Fruit fly (Drosophila melanogaster) whole organism, embryonic: ENCODE data around the gene HipHop.
A peak's percentile ranks its signal among the peaks of the same experiment; 100 is the strongest.

Experiments used
- Aef1 ChIP-seq: fragments of 200-800 bp; sonication (Bioruptor generic); IDR thresholded peaks from 3 replicates; pipeline ENCODE4 v1.3.6; 2022; ENCODE audit warnings: missing biosample characterization, missing genetic modification characterization
- CG11093 ChIP-seq: fragments of 200-800 bp; sonication (Bioruptor generic); IDR thresholded peaks from 3 replicates; pipeline ENCODE4 v1.3.6; 2022; ENCODE audit warnings: missing biosample characterization, missing genetic modification characterization
- CG11504 ChIP-seq: fragments of 200-800 bp; sonication (Bioruptor generic); optimal IDR thresholded peaks from 3 replicates; lab custom pipeline; 2019; ENCODE audit warnings: missing biosample characterization, mild to moderate bottlenecking, missing genetic modification characterization, moderate library complexity
- CG13775 ChIP-seq: fragments of 200-800 bp; sonication (Bioruptor generic); optimal IDR thresholded peaks from 3 replicates; lab custom pipeline; 2017; ENCODE audit warnings: missing biosample characterization, mild to moderate bottlenecking, missing genetic modification characterization
- CG16779 ChIP-seq: fragments of 200-800 bp; sonication (Bioruptor generic); IDR thresholded peaks from 2 replicates; pipeline ENCODE4 v1.3.6; 2022; ENCODE audit warnings: missing biosample characterization, missing genetic modification characterization
- CG17568 ChIP-seq: fragments of 200-800 bp; sonication (Bioruptor generic); optimal IDR thresholded peaks from 2 replicates; lab custom pipeline; 2018; ENCODE audit warnings: missing biosample characterization, mild to moderate bottlenecking, missing genetic modification characterization, moderate library complexity
- CG2678 ChIP-seq: fragments of 200-800 bp; sonication (Bioruptor generic); optimal IDR thresholded peaks from 3 replicates; lab custom pipeline; 2019; ENCODE audit warnings: missing biosample characterization, mild to moderate bottlenecking, missing genetic modification characterization, moderate library complexity
- CG30431 ChIP-seq: fragments of 200-800 bp; sonication (Bioruptor generic); optimal IDR thresholded peaks from 2 replicates; lab custom pipeline; 2017; ENCODE audit warnings: missing biosample characterization, missing genetic modification characterization
- CG33213 ChIP-seq: fragments of 200-800 bp; sonication (Bioruptor generic); optimal IDR thresholded peaks from 3 replicates; lab custom pipeline; 2016; ENCODE audit warnings: missing biosample characterization, missing genetic modification characterization
- CG4854 ChIP-seq: fragments of 200-800 bp; sonication (Bioruptor generic); optimal IDR thresholded peaks from 2 replicates; lab custom pipeline; 2016; ENCODE audit warnings: missing biosample characterization, missing genetic modification characterization, inconsistent platforms
- CG8388 ChIP-seq: fragments of 200-800 bp; sonication (Bioruptor generic); optimal IDR thresholded peaks from 2 replicates; lab custom pipeline; 2019; ENCODE audit warnings: missing biosample characterization, mild to moderate bottlenecking, missing genetic modification characterization, moderate library complexity
- CG8478 ChIP-seq: fragments of >200 bp; optimal IDR thresholded peaks from 2 replicates; lab custom pipeline; 2018
- CG8924 ChIP-seq: fragments of 200-800 bp; optimal IDR thresholded peaks from 3 replicates; lab custom pipeline; 2019; ENCODE audit warnings: missing biosample characterization, mild to moderate bottlenecking, missing genetic modification characterization, moderate library complexity
- CG9437 ChIP-seq: fragments of 200-800 bp; sonication (Bioruptor generic); optimal IDR thresholded peaks from 2 replicates; lab custom pipeline; 2018; ENCODE audit warnings: missing biosample characterization, mild to moderate bottlenecking, missing genetic modification characterization
- CrebB ChIP-seq: fragments of 200-800 bp; sonication (Bioruptor generic); optimal IDR thresholded peaks from 3 replicates; lab custom pipeline; 2018; ENCODE audit warnings: missing biosample characterization, mild to moderate bottlenecking, missing genetic modification characterization
- Dp ChIP-seq: fragments of 200-800 bp; sonication (Bioruptor generic); optimal IDR thresholded peaks from 2 replicates; lab custom pipeline; 2018; ENCODE audit warnings: missing biosample characterization, mild to moderate bottlenecking, missing genetic modification characterization, moderate library complexity
- Dref ChIP-seq: fragments of 200-800 bp; sonication (Bioruptor generic); IDR thresholded peaks from 2 replicates; pipeline ENCODE4 v1.3.6; 2022; ENCODE audit warnings: missing biosample characterization, missing genetic modification characterization
- HLHmδ ChIP-seq: fragments of 200-800 bp; sonication (Bioruptor generic); optimal IDR thresholded peaks from 2 replicates; lab custom pipeline; 2018; ENCODE audit warnings: missing biosample characterization, mild to moderate bottlenecking, missing genetic modification characterization, moderate library complexity
- HmgD ChIP-seq: fragments of 200-800 bp; sonication (Bioruptor generic); optimal IDR thresholded peaks from 3 replicates; lab custom pipeline; 2016; ENCODE audit warnings: missing biosample characterization, missing genetic modification characterization
- Hr51 ChIP-seq, 2 experiments: fragments of 200-800 bp; sonication (Bioruptor generic); optimal IDR thresholded peaks; 2 replicates in 1 of 2; 3 replicates in 1 of 2; lab custom pipeline; 2016 to 2018; ENCODE audit warnings: missing biosample characterization in 2 of 2, missing genetic modification characterization in 2 of 2, mild to moderate bottlenecking in 1 of 2, moderate library complexity in 1 of 2
- Meics ChIP-seq: fragments of 200-800 bp; sonication (Bioruptor generic); optimal IDR thresholded peaks from 2 replicates; lab custom pipeline; 2017; ENCODE audit warnings: missing biosample characterization, mild to moderate bottlenecking, missing genetic modification characterization
- PHDP ChIP-seq: fragments of 200-800 bp; sonication (Bioruptor generic); optimal IDR thresholded peaks from 3 replicates; lab custom pipeline; 2018; ENCODE audit warnings: missing biosample characterization, mild to moderate bottlenecking, missing genetic modification characterization, moderate library complexity
- Trl ChIP-seq, 3 experiments: fragments of >200 bp in 2 of 3; fragments of 200-800 bp in 1 of 3; sonication (Bioruptor generic) in 1 of 3; optimal IDR thresholded peaks; 2 replicates in 1 of 3; 3 replicates in 2 of 3; lab custom pipeline; 2016 to 2017; ENCODE audit warnings: missing biosample characterization in 1 of 3, missing genetic modification characterization in 1 of 3
- al ChIP-seq: fragments of 200-800 bp; sonication (Bioruptor generic); IDR thresholded peaks from 2 replicates; pipeline ENCODE4 v1.3.6; 2022; ENCODE audit warnings: missing biosample characterization, missing genetic modification characterization
- ase ChIP-seq: fragments of 200-800 bp; sonication (Bioruptor generic); IDR thresholded peaks from 3 replicates; pipeline ENCODE4 v1.3.6; 2022; ENCODE audit warnings: missing biosample characterization, missing genetic modification characterization
- bcd ChIP-seq: fragments of 200-800 bp; sonication (Bioruptor generic); optimal IDR thresholded peaks from 2 replicates; lab custom pipeline; 2017; ENCODE audit warnings: missing biosample characterization, mild to moderate bottlenecking, missing genetic modification characterization
- caup ChIP-seq: fragments of 200-800 bp; sonication (Bioruptor generic); optimal IDR thresholded peaks from 3 replicates; lab custom pipeline; 2017; ENCODE audit warnings: missing biosample characterization, mild to moderate bottlenecking, missing genetic modification characterization, moderate library complexity; ENCODE audit not compliant: severe bottlenecking
- chinmo ChIP-seq: fragments of 200-800 bp; sonication (Bioruptor generic); IDR thresholded peaks from 4 replicates; pipeline ENCODE4 v1.3.6; 2022; ENCODE audit warnings: missing biosample characterization, missing genetic modification characterization; ENCODE audit not compliant: partially characterized antibody
- crol ChIP-seq: fragments of 200-800 bp; sonication (Bioruptor generic); IDR thresholded peaks from 2 replicates; pipeline ENCODE4 v1.3.6; 2022; ENCODE audit warnings: missing biosample characterization, missing genetic modification characterization
- cwo ChIP-seq: fragments of 200-800 bp; sonication (Bioruptor generic); optimal IDR thresholded peaks from 3 replicates; lab custom pipeline; 2017; ENCODE audit warnings: missing biosample characterization, missing genetic modification characterization, mild to moderate bottlenecking, moderate library complexity, missing genetic modification reagents
- danr ChIP-seq: fragments of 200-800 bp; sonication (Bioruptor generic); IDR thresholded peaks from 2 replicates; pipeline ENCODE4 v1.3.6; 2022; ENCODE audit warnings: missing biosample characterization, missing genetic modification characterization
- eve ChIP-seq, 2 experiments: fragments of >200 bp; optimal IDR thresholded peaks; 2 replicates each; lab custom pipeline; 2017; ENCODE audit warnings: missing biosample characterization in 2 of 2, missing genetic modification characterization in 2 of 2
- gce ChIP-seq: fragments of 200-800 bp; sonication (Bioruptor generic); IDR thresholded peaks from 3 replicates; pipeline ENCODE4 v1.3.6; 2022; ENCODE audit warnings: missing biosample characterization, missing genetic modification characterization
- kni ChIP-seq: fragments of 200-800 bp; sonication (Bioruptor generic); optimal IDR thresholded peaks from 3 replicates; lab custom pipeline; 2017; ENCODE audit warnings: mild to moderate bottlenecking, missing biosample characterization, missing genetic modification reagents, missing genetic modification characterization
- knrl ChIP-seq: fragments of 200-800 bp; sonication (Bioruptor generic); IDR thresholded peaks from 3 replicates; pipeline ENCODE4 v1.3.6; 2022; ENCODE audit warnings: missing biosample characterization, missing genetic modification characterization; ENCODE audit not compliant: partially characterized antibody
- lilli ChIP-seq: fragments of 200-800 bp; sonication (Bioruptor generic); optimal IDR thresholded peaks from 3 replicates; lab custom pipeline; 2016; ENCODE audit warnings: missing biosample characterization, missing genetic modification characterization
- nau ChIP-seq: fragments of 200-800 bp; sonication (Bioruptor generic); optimal IDR thresholded peaks from 3 replicates; lab custom pipeline; 2017; ENCODE audit warnings: missing biosample characterization, mild to moderate bottlenecking, missing genetic modification characterization, missing genetic modification reagents
- oc ChIP-seq: fragments of 200-800 bp; sonication (Bioruptor generic); optimal IDR thresholded peaks from 2 replicates; lab custom pipeline; 2018; ENCODE audit warnings: missing biosample characterization, mild to moderate bottlenecking, missing genetic modification characterization, moderate library complexity
- odd ChIP-seq: fragments of 200-800 bp; sonication (Bioruptor generic); optimal IDR thresholded peaks from 2 replicates; lab custom pipeline; 2017; ENCODE audit warnings: missing biosample characterization, mild to moderate bottlenecking, missing genetic modification characterization
- rib ChIP-seq: fragments of 200-800 bp; sonication (Bioruptor generic); IDR thresholded peaks from 2 replicates; pipeline ENCODE4 v1.3.6; 2022; ENCODE audit warnings: missing biosample characterization, missing genetic modification characterization
- salm ChIP-seq: fragments of 200-800 bp; sonication (Bioruptor generic); optimal IDR thresholded peaks from 2 replicates; lab custom pipeline; 2018; ENCODE audit warnings: missing biosample characterization, mild to moderate bottlenecking, missing genetic modification characterization
- sd ChIP-seq: fragments of 200-800 bp; sonication (Bioruptor generic); optimal IDR thresholded peaks from 3 replicates; lab custom pipeline; 2018; ENCODE audit warnings: missing biosample characterization, mild to moderate bottlenecking, missing genetic modification characterization, moderate library complexity
- slp2 ChIP-seq: fragments of 200-800 bp; sonication (Bioruptor generic); optimal IDR thresholded peaks from 2 replicates; lab custom pipeline; 2016; ENCODE audit warnings: missing biosample characterization, missing genetic modification characterization
- ssp ChIP-seq: fragments of 200-800 bp; sonication (Bioruptor generic); IDR thresholded peaks from 2 replicates; pipeline ENCODE4 v1.3.6; 2022; ENCODE audit warnings: missing biosample characterization, missing genetic modification characterization
- tna ChIP-seq: fragments of 200-800 bp; sonication (Bioruptor generic); IDR thresholded peaks from 2 replicates; pipeline ENCODE4 v1.3.6; 2022; ENCODE audit warnings: missing biosample characterization, missing genetic modification characterization; ENCODE audit not compliant: partially characterized antibody
- trh ChIP-seq: fragments of 200-800 bp; sonication (Bioruptor generic); optimal IDR thresholded peaks from 2 replicates; lab custom pipeline; 2016; ENCODE audit warnings: missing biosample characterization, missing genetic modification characterization
- unpg ChIP-seq: fragments of 200-800 bp; sonication (Bioruptor generic); optimal IDR thresholded peaks from 3 replicates; lab custom pipeline; 2018; ENCODE audit warnings: missing biosample characterization, mild to moderate bottlenecking, missing genetic modification characterization, moderate library complexity
- usp ChIP-seq: fragments of >200 bp; optimal IDR thresholded peaks from 2 replicates; lab custom pipeline; 2017; ENCODE audit warnings: missing biosample characterization, missing genetic modification characterization

Gene HipHop

DNA sequence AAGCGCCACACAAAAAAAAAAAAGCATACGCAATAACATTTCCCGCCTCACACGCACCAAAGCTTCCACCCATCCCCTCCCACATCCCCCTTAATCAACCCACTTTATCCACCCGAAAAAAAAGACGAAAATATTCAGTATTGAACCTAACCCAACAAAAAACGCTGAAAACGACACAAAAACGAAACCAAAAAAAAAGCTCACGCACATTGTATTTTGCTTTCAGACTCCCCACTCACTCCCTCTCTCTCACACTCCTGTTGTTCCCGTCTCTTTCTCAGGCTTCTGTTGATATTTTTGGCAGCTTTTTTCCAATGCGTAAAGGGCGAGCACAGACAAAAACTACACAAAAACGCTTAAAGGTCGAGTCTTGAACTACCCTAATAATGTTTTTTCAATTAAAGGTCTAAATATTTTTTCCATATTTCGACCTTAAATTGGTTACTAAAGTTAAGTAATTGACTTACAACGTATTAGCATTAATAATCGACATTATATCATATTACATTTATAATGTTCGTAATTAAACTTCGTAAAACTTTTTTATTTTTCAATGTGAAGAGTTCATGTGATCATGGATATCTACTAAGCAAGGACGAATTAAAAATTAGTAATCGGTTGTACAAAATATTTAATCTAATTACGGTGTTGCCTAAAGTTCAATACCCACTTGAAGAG lies 34.4 kb upstream of the HipHop start (continued):
- TF ChIP-seq eve (GFP tag; optimal IDR thresholded peaks at IDR 0.05; lab: Kevin White, UChicago) (peak in 1 of 2 experiments; percentile 19), CG16779 (GFP tag; lab: Robert Waterston, UW) (peak; percentile 27; the same call in 1 of the 2 replicates), odd (GFP tag; lab: Kevin White, UChicago) (peak; percentile 63), Meics (GFP tag; lab: Kevin White, UChicago) (peak; percentile 76), trh (GFP tag; lab: Kevin White, UChicago) (no peak), CG8924 (peak; percentile 64), tna (peak; percentile 37; the same call in 1 of the 2 replicates), HLHmδ (GFP tag; lab: Kevin White, UChicago) (no peak), nau (GFP tag; lab: Kevin White, UChicago) (peak; percentile 28), oc (tag; lab: Kevin White, UChicago) (no peak), PHDP (tag; lab: Kevin White, UChicago) (peak; percentile 75), CG13775 (GFP tag; lab: Kevin White, UChicago) (peak; percentile 6), cwo (peak; percentile 43), CrebB (tag; lab: Kevin White, UChicago) (peak; percentile 10), Dp (GFP tag; lab: Kevin White, UChicago) (peak; percentile 19), CG2678 (tag; lab: Kevin White, UChicago) (peak; percentile 87), CG9437 (peak; percentile 72), gce (GFP tag; lab: Robert Waterston, UW) (peak; percentile 22; the same call in 1 of the 3 replicates), ase (GFP tag; lab: Robert Waterston, UW) (peak; percentile 22; the same call in 1 of the 3 replicates), CG33213 (no peak), Dref (GFP tag; lab: Robert Waterston, UW) (no peak), CG8388 (GFP tag; lab: Kevin White, UChicago) (peak; percentile 28), usp (GFP tag; lab: Kevin White, UChicago) (no peak), salm (tag; lab: Kevin White, UChicago) (peak; percentile 19), chinmo (GFP tag; lab: Robert Waterston, UW) (peak; percentile 97), slp2 (GFP tag; lab: Kevin White, UChicago) (peak; percentile 38), danr (GFP tag; lab: Robert Waterston, UW) (peak; percentile 57), kni (no peak), bcd (GFP tag; lab: Kevin White, UChicago) (peak; percentile 60), CG8478 (lab: Kevin White, UChicago) (no peak), CG4854 (peak; percentile 2), CG11093 (no peak), HmgD (GFP tag; lab: Kevin White, UChicago) (no peak), Trl (optimal IDR thresholded peaks at IDR 0.05; lab: Kevin White, UChicago) (peak in 1 of 2 experiments; percentile 49), Trl (GFP tag; optimal IDR thresholded peaks at IDR 0.05; lab: Kevin White, UChicago) (peak; percentile 44), CG17568 (GFP tag; lab: Kevin White, UChicago) (peak; percentile 13), unpg (GFP tag; lab: Kevin White, UChicago) (peak; percentile 67), sd (peak; percentile 83), CG11504 (tag; lab: Kevin White, UChicago) (peak; percentile 89), crol (GFP tag; lab: Robert Waterston, UW) (peak; percentile 97), Hr51 (GFP tag; optimal IDR thresholded peaks at IDR 0.05; lab: Kevin White, UChicago) (peak in 1 of 2 experiments; percentile 92), rib (GFP tag; lab: Robert Waterston, UW) (peak; percentile 76), Aef1 (GFP tag; lab: Robert Waterston, UW) (peak; percentile 25; the same call in 1 of the 3 replicates), al (GFP tag; lab: Robert Waterston, UW) (peak; percentile 28; the same call in 1 of the 2 replicates), lilli (peak; percentile 58), ssp (0 out of 2 replicates have a peak, but pooled peaks have one; percentile 8), caup (GFP tag; lab: Kevin White, UChicago) (peak; percentile 32), knrl (no peak), CG30431 (GFP tag; lab: Kevin White, UChicago) (no peak)
